Fruit fly (Drosophila melanogaster) whole organism, prepupa: ENCODE results near the gene Ugt316A1.

ENCODE experiments used
- Eip78C ChIP-seq: fragments of 200-800 bp; sonication (Bioruptor generic); peaks from one replicate; lab custom pipeline; 2016; ENCODE audit warnings: missing biosample characterization, missing genetic modification characterization
- Gug ChIP-seq: fragments of 200-800 bp; sonication (Bioruptor generic); IDR thresholded peaks from 2 replicates; pipeline ENCODE4 v1.3.6; 2022; ENCODE audit warnings: missing biosample characterization, missing genetic modification characterization
- acj6 ChIP-seq: fragments of 200-800 bp; sonication (Bioruptor generic); optimal IDR thresholded peaks from 3 replicates; lab custom pipeline; 2016; ENCODE audit warnings: missing biosample characterization, missing genetic modification characterization
- vri ChIP-seq: fragments of 200-800 bp; sonication (Bioruptor generic); optimal IDR thresholded peaks from 3 replicates; lab custom pipeline; 2016; ENCODE audit warnings: missing biosample characterization, mild to moderate bottlenecking, missing genetic modification characterization

- peak; percentile 72 for TF ChIP-seq vri (GFP tag; lab: Kevin White, UChicago)
- TF ChIP-seq Gug (GFP tag; lab: Robert Waterston, UW), result peak; percentile 88
- peak; percentile 92 for TF ChIP-seq acj6 (GFP tag; lab: Kevin White, UChicago)
- peak; percentile 99 for TF ChIP-seq Eip78C (GFP tag; lab: Kevin White, UChicago)
These were observed 20.1 kb downstream of the Ugt316A1 start for dm6 chr3L:19042501-19042900.
